Worm (Caenorhabditis elegans) whole organism, young adult: ENCODE measurements around the gene cwp-1.

Experiments used
- B0019.2 ChIP-seq: fragments of 200-800 bp; sonication (Bioruptor generic); conservative IDR thresholded peaks from 2 replicates; pipeline ENCODE4 v1.3.6; 2022; ENCODE audit warnings: missing genetic modification reagents, missing genetic modification characterization, missing compliant biosample characterization
- B0261.1 ChIP-seq: sonication (generic microtip); optimal IDR thresholded peaks from 2 replicates; lab custom pipeline; 2016; ENCODE audit warnings: mild to moderate bottlenecking, missing genetic modification characterization, moderate library complexity, missing compliant biosample characterization
- B0336.3 ChIP-seq: fragments of 200-800 bp; sonication (Bioruptor generic); IDR thresholded peaks from 2 replicates; pipeline ENCODE4 v1.3.6; 2022; ENCODE audit warnings: missing genetic modification characterization, missing compliant biosample characterization
- C06A6.2 ChIP-seq: fragments of 200-800 bp; sonication (Bioruptor generic); conservative IDR thresholded peaks from 2 replicates; pipeline ENCODE4 v1.3.6; 2022; ENCODE audit warnings: missing genetic modification characterization, missing compliant biosample characterization
- D2030.7 ChIP-seq: fragments of 200-800 bp; sonication (Bioruptor generic); IDR thresholded peaks from 2 replicates; pipeline ENCODE4 v1.3.6; 2022; ENCODE audit warnings: missing genetic modification reagents, missing genetic modification characterization, missing compliant biosample characterization
- F10E7.11 ChIP-seq: sonication (generic microtip); optimal IDR thresholded peaks from 2 replicates; lab custom pipeline; 2017; ENCODE audit warnings: mild to moderate bottlenecking, missing genetic modification characterization, moderate library complexity, missing compliant biosample characterization
- F33H1.4 ChIP-seq: fragments of 200-800 bp; sonication (Bioruptor generic); IDR thresholded peaks from 2 replicates; pipeline ENCODE4 v1.3.6; 2022; ENCODE audit warnings: missing genetic modification reagents, missing genetic modification characterization, missing compliant biosample characterization
- F37B4.10 ChIP-seq: fragments of 200-800 bp; sonication (Bioruptor generic); IDR thresholded peaks from 2 replicates; pipeline ENCODE4 v1.3.6; 2022; ENCODE audit warnings: missing genetic modification characterization, missing compliant biosample characterization
- F57A8.1 ChIP-seq: fragments of 200-800 bp; sonication (Bioruptor generic); optimal IDR thresholded peaks from 2 replicates; lab custom pipeline; 2018; ENCODE audit warnings: mild to moderate bottlenecking, missing genetic modification characterization, moderate library complexity, missing compliant biosample characterization
- F57C9.4 ChIP-seq: sonication (generic microtip); optimal IDR thresholded peaks from 2 replicates; lab custom pipeline; 2017; ENCODE audit warnings: mild to moderate bottlenecking, missing genetic modification characterization, missing compliant biosample characterization
- K11D2.4 ChIP-seq: fragments of 200-800 bp; sonication (Bioruptor generic); IDR thresholded peaks from 2 replicates; pipeline ENCODE4 v1.3.6; 2022; ENCODE audit warnings: missing genetic modification reagents, missing genetic modification characterization, missing compliant biosample characterization
- T26A5.8 ChIP-seq: sonication (generic microtip); optimal IDR thresholded peaks from 2 replicates; lab custom pipeline; 2016; ENCODE audit warnings: missing genetic modification characterization, missing compliant biosample characterization
- Y56A3A.18 ChIP-seq: fragments of 200-800 bp; sonication (Bioruptor generic); IDR thresholded peaks from 2 replicates; pipeline ENCODE4 v1.3.6; 2022; ENCODE audit warnings: missing genetic modification reagents, missing genetic modification characterization, missing compliant biosample characterization
- athp-1 ChIP-seq: sonication (generic microtip); optimal IDR thresholded peaks from 2 replicates; lab custom pipeline; 2017; ENCODE audit warnings: mild to moderate bottlenecking, missing genetic modification characterization, missing compliant biosample characterization
- ceh-91 ChIP-seq: fragments of 200-800 bp; sonication (Bioruptor generic); IDR thresholded peaks from 2 replicates; pipeline ENCODE4 v1.3.6; 2022; ENCODE audit warnings: missing genetic modification reagents, missing genetic modification characterization, missing compliant biosample characterization
- egl-18 ChIP-seq: fragments of 200-800 bp; sonication (Bioruptor generic); IDR thresholded peaks from 2 replicates; pipeline ENCODE4 v1.3.6; 2022; ENCODE audit warnings: missing genetic modification reagents, missing genetic modification characterization, missing compliant biosample characterization
- egl-44 ChIP-seq: fragments of 200-800 bp; sonication (Bioruptor generic); IDR thresholded peaks from 2 replicates; pipeline ENCODE4 v1.3.6; 2022; ENCODE audit warnings: missing genetic modification reagents, missing genetic modification characterization, missing compliant biosample characterization
- egrh-3 ChIP-seq: fragments of 200-800 bp; sonication (Bioruptor generic); IDR thresholded peaks from 2 replicates; pipeline ENCODE4 v1.3.6; 2022; ENCODE audit warnings: missing genetic modification reagents, missing genetic modification characterization, missing compliant biosample characterization
- ets-4 ChIP-seq: fragments of 200-800 bp; sonication (Bioruptor generic); optimal IDR thresholded peaks from 2 replicates; lab custom pipeline; 2018; ENCODE audit warnings: mild to moderate bottlenecking, missing genetic modification characterization, missing compliant biosample characterization
- hlh-12 ChIP-seq: sonication (generic microtip); optimal IDR thresholded peaks from 2 replicates; lab custom pipeline; 2016; ENCODE audit warnings: missing genetic modification characterization, missing compliant biosample characterization
- hlh-26 ChIP-seq: fragments of 200-800 bp; sonication (Bioruptor generic); conservative IDR thresholded peaks from 2 replicates; pipeline ENCODE4 v1.3.6; 2022; ENCODE audit warnings: missing genetic modification reagents, missing genetic modification characterization, missing compliant biosample characterization
- hmg-20 ChIP-seq: fragments of 200-800 bp; sonication (Bioruptor generic); IDR thresholded peaks from 2 replicates; pipeline ENCODE4 v1.3.6; 2022; ENCODE audit warnings: missing genetic modification reagents, missing genetic modification characterization, missing compliant biosample characterization
- let-607 ChIP-seq, 2 experiments: fragments of 200-800 bp in 1 of 2; sonication (Bioruptor generic) in 1 of 2; sonication (generic microtip) in 1 of 2; optimal IDR thresholded peaks; 2 replicates each; lab custom pipeline; 2016 to 2018; ENCODE audit warnings: mild to moderate bottlenecking in 2 of 2, missing compliant biosample characterization in 2 of 2, missing genetic modification characterization in 2 of 2, moderate library complexity in 2 of 2, missing genotype in 1 of 2
- lin-26 ChIP-seq: fragments of 200-800 bp; sonication (Bioruptor generic); IDR thresholded peaks from 2 replicates; pipeline ENCODE4 v1.3.6; 2022; ENCODE audit warnings: missing genetic modification reagents, missing genetic modification characterization, missing compliant biosample characterization
- lsl-1 ChIP-seq: fragments of 200-800 bp; sonication (Bioruptor generic); optimal IDR thresholded peaks from 2 replicates; lab custom pipeline; 2018; ENCODE audit warnings: mild to moderate bottlenecking, missing genetic modification characterization, moderate library complexity, missing compliant biosample characterization
- mxl-1 ChIP-seq: sonication (generic microtip); optimal IDR thresholded peaks from 2 replicates; lab custom pipeline; 2016; ENCODE audit warnings: missing genetic modification characterization, missing compliant biosample characterization
- nhr-120 ChIP-seq: fragments of 200-800 bp; sonication (Bioruptor generic); IDR thresholded peaks from 2 replicates; pipeline ENCODE4 v1.3.6; 2022; ENCODE audit warnings: missing genetic modification characterization, missing compliant biosample characterization
- nhr-80 ChIP-seq: sonication (generic microtip); optimal IDR thresholded peaks from 2 replicates; lab custom pipeline; 2016; ENCODE audit warnings: missing genetic modification characterization, missing compliant biosample characterization
- rec-8 ChIP-seq, 2 experiments: sonication (generic microtip); optimal IDR thresholded peaks; 2 replicates each; lab custom pipeline; 2016; ENCODE audit warnings: mild to moderate bottlenecking in 2 of 2, missing genetic modification characterization in 2 of 2, missing genetic modification reagents in 2 of 2, missing genotype in 2 of 2, missing biosample characterization in 1 of 2, missing compliant biosample characterization in 1 of 2, moderate library complexity in 1 of 2
- repo-1 ChIP-seq: sonication (generic microtip); optimal IDR thresholded peaks from 2 replicates; lab custom pipeline; 2017; ENCODE audit warnings: mild to moderate bottlenecking, missing genetic modification characterization, missing compliant biosample characterization
- snpc-1.1 ChIP-seq: sonication (generic microtip); optimal IDR thresholded peaks from 2 replicates; lab custom pipeline; 2017; ENCODE audit warnings: missing genetic modification characterization, mild to moderate bottlenecking, missing compliant biosample characterization, antibody characterized with exemption, moderate library complexity, missing genotype, missing genetic modification reagents; ENCODE audit not compliant: insufficient read depth
- snpc-1.3 ChIP-seq: sonication (generic microtip); optimal IDR thresholded peaks from 2 replicates; lab custom pipeline; 2017; ENCODE audit warnings: missing genetic modification characterization, mild to moderate bottlenecking, missing compliant biosample characterization, antibody characterized with exemption, moderate library complexity, missing genotype, missing genetic modification reagents; ENCODE audit not compliant: insufficient read depth
- snpc-4 ChIP-seq, 5 experiments: fragments of 150-350 bp in 1 of 5; sonication (generic microtip) in 4 of 5; optimal IDR thresholded peaks; 2 replicates each; lab custom pipeline; 2014 to 2018; ENCODE audit warnings: missing genetic modification characterization in 5 of 5, missing biosample characterization in 3 of 5, antibody characterized with exemption in 2 of 5, mild to moderate bottlenecking in 2 of 5, missing compliant biosample characterization in 2 of 5, missing genotype in 2 of 5, moderate library complexity in 2 of 5, missing genetic modification reagents in 1 of 5
- sptf-2 ChIP-seq: fragments of 200-800 bp; sonication (Bioruptor generic); optimal IDR thresholded peaks from 2 replicates; lab custom pipeline; 2018; ENCODE audit warnings: mild to moderate bottlenecking, missing genetic modification characterization, missing compliant biosample characterization
- unc-62 ChIP-seq: fragments of 150-350 bp; optimal IDR thresholded peaks from 2 replicates; lab custom pipeline; 2014; ENCODE audit warnings: missing biosample characterization, missing genetic modification reagents, missing genetic modification characterization
- zfh-2 ChIP-seq: fragments of 200-800 bp; sonication (Bioruptor generic); conservative IDR thresholded peaks from 2 replicates; pipeline ENCODE4 v1.3.6; 2022; ENCODE audit warnings: missing genetic modification reagents, missing genetic modification characterization, missing compliant biosample characterization
- ztf-3 ChIP-seq: fragments of 200-800 bp; sonication (Bioruptor generic); optimal IDR thresholded peaks from 2 replicates; lab custom pipeline; 2018; ENCODE audit warnings: mild to moderate bottlenecking, missing genetic modification characterization, missing compliant biosample characterization
- ztf-6 ChIP-seq: fragments of 200-800 bp; sonication (Bioruptor generic); IDR thresholded peaks from 2 replicates; pipeline ENCODE4 v1.3.6; 2022; ENCODE audit warnings: missing genetic modification reagents, missing genetic modification characterization, missing compliant biosample characterization

Gene cwp-1

ce11 chrV:4889477-4889876 lies 48.4 kb upstream of the cwp-1 start, which contains the start of gene ugt-12:
TSS of gene ugt-12 (minus strand) at chrV:4889629.
- TF ChIP-seq nhr-80 (tag; lab: Kevin White, UChicago): peak; percentile 71
- TF ChIP-seq hmg-20 (GFP tag; lab: Robert Waterston, UW): no peak
- TF ChIP-seq sptf-2: no peak
- no peak for TF ChIP-seq lsl-1 (GFP tag; lab: Kevin White, UChicago)
- TF ChIP-seq, all 124 proteins: peak for 1

- TF ChIP-seq nhr-120 (GFP tag; lab: Robert Waterston, UW) (no peak), snpc-4 (GFP tag; optimal IDR thresholded peaks at IDR 0.05; lab: Kevin White, UChicago) (no peak), snpc-4 (tag; optimal IDR thresholded peaks at IDR 0.05; lab: Kevin White, UChicago) (no peak), F37B4.10 (GFP tag; lab: Robert Waterston, UW) (no peak), mxl-1 (tag; lab: Kevin White, UChicago) (no peak), athp-1 (no peak), zfh-2 (GFP tag; lab: Robert Waterston, UW) (no peak), hlh-26 (GFP tag; lab: Robert Waterston, UW) (no peak), egl-44 (GFP tag; lab: Robert Waterston, UW) (no peak), rec-8 (tag; optimal IDR thresholded peaks at IDR 0.05; lab: Kevin White, UChicago) (no peak), snpc-1.1 (no peak), T26A5.8 (tag; lab: Kevin White, UChicago) (no peak), B0261.1 (tag; lab: Kevin White, UChicago) (no peak), let-607 (tag; optimal IDR thresholded peaks at IDR 0.05; lab: Kevin White, UChicago) (no peak)
These were observed 44.3 kb upstream of the cwp-1 start, which contains the start of gene T19H12.3 for ce11 chrV:4885372-4885771. TSS of gene T19H12.3 (plus strand) at chrV:4885672.

- TF ChIP-seq repo-1 (tag; lab: Kevin White, UChicago) (no peak), F57A8.1 (no peak), Y56A3A.18 (GFP tag; lab: Robert Waterston, UW) (no peak), F10E7.11 (tag; lab: Kevin White, UChicago) (no peak), ztf-3 (GFP tag; lab: Kevin White, UChicago) (no peak), lin-26 (GFP tag; lab: Robert Waterston, UW) (no peak), nhr-120 (GFP tag; lab: Robert Waterston, UW) (no peak), B0019.2 (GFP tag; lab: Robert Waterston, UW) (no peak), ets-4 (GFP tag; lab: Kevin White, UChicago) (no peak), F33H1.4 (GFP tag; lab: Robert Waterston, UW) (no peak)
These were observed 43.4 kb upstream of the cwp-1 start, which contains the start of gene T19H12.12 for ce11 chrV:4884490-4884889. TSS of gene T19H12.12 (plus strand) at chrV:4884790.

- TF ChIP-seq ceh-91 (GFP tag; lab: Robert Waterston, UW) (no peak), egl-18 (no peak), ztf-6 (GFP tag; lab: Robert Waterston, UW) (no peak), B0336.3 (GFP tag; lab: Robert Waterston, UW) (no peak), unc-62 (no peak)
These were observed 40.3 kb upstream of the cwp-1 start, which contains the start of gene str-32 for ce11 chrV:4881377-4881776. TSS of gene str-32 (minus strand) at chrV:4881477.

- TF ChIP-seq repo-1 (tag; lab: Kevin White, UChicago) (no peak), hlh-12 (tag; lab: Kevin White, UChicago) (no peak), rec-8 (tag; optimal IDR thresholded peaks at IDR 0.05; lab: Kevin White, UChicago) (no peak), mxl-1 (tag; lab: Kevin White, UChicago) (no peak), snpc-1.3 (no peak), K11D2.4 (GFP tag; lab: Robert Waterston, UW) (no peak), egrh-3 (GFP tag; lab: Robert Waterston, UW) (no peak), D2030.7 (no peak), hlh-26 (GFP tag; lab: Robert Waterston, UW) (no peak), F57C9.4 (tag; lab: Kevin White, UChicago) (no peak), C06A6.2 (no peak)
These were observed 38.2 kb upstream of the cwp-1 start, which contains the start of gene T19H12.15 for ce11 chrV:4879251-4879650. TSS of gene T19H12.15 (minus strand) at chrV:4879351.
